Fruit fly (Drosophila melanogaster): ENCODE results near the gene hydra.

dm6 chrX:20689504-20689903 is 12.6 kb upstream of the hydra start:
- TF ChIP-seq HLH106 (tag; optimal IDR thresholded peaks at IDR 0.05) (no peak), dl (GFP tag; optimal IDR thresholded peaks at IDR 0.05; ENCODE audit: insufficient read depth in 1 of 2, partially characterized antibody in 2 of 2) (no peak), Dfd (GFP tag; optimal IDR thresholded peaks at IDR 0.05) (no peak), Hr83 (GFP tag; optimal IDR thresholded peaks at IDR 0.05; ENCODE audit: poor library complexity, severe bottlenecking) (no peak), Rel (GFP tag; optimal IDR thresholded peaks at IDR 0.05) (no peak), Rel (tag; optimal IDR thresholded peaks at IDR 0.05) (no peak), ey (GFP tag; optimal IDR thresholded peaks at IDR 0.05) (no peak), h (GFP tag; optimal IDR thresholded peaks at IDR 0.05) (no peak), Myc (optimal IDR thresholded peaks at IDR 0.05) (no peak), Abd-B (GFP tag; optimal IDR thresholded peaks at IDR 0.05) (no peak)

Measured in whole organism, wandering third instar larva.